Fruit fly (Drosophila melanogaster): ENCODE data around the gene Slmap.

DNA sequence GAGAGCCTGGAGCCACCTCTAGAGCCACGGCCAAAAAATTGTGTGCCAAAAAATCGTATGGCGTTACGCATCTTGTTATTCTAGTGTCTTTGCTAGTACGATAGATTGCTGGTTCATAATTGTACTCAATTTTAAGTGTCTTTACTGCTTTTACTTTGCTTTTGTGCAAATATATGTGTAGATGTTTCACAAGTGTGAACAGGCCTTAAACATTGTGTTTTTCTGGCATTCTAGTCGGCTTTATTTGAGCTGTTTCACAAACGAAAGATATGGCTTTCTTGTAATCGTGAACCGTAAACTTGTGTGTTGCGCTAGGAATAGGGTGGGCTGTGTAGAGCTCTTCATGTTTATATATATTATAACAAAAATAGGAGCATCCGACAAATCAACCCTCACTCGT lies 28.8 kb upstream of the Slmap start, which contains the start of gene CG17493:
- TF ChIP-seq CG8478 (optimal IDR thresholded peaks at IDR 0.05) (no peak), CTCF (optimal IDR thresholded peaks at IDR 0.05) (no peak)
